Worm (Caenorhabditis elegans) whole organism, L4 larva: ENCODE data around the gene W03B1.9.

Experiments used
- Y75B8A.6 ChIP-seq: fragments of 200-800 bp; sonication (Bioruptor generic); IDR thresholded peaks from 2 replicates; pipeline ENCODE4 v1.3.6; 2022; ENCODE audit warnings: missing genetic modification reagents, missing genetic modification characterization, missing compliant biosample characterization
- dpl-1 ChIP-seq: fragments of 150-350 bp; optimal IDR thresholded peaks from 2 replicates; lab custom pipeline; 2014; ENCODE audit warnings: missing biosample characterization, missing genetic modification reagents, missing genetic modification characterization
- hif-1 ChIP-seq, 2 experiments: sonication (generic microtip); optimal IDR thresholded peaks; 2 replicates each; lab custom pipeline; 2016 to 2017; ENCODE audit warnings: missing compliant biosample characterization in 2 of 2, missing genetic modification characterization in 2 of 2, missing genetic modification reagents in 2 of 2, missing genotype in 2 of 2, mild to moderate bottlenecking in 1 of 2
- mdl-1 ChIP-seq, 2 experiments: fragments of 150-350 bp in 1 of 2; sonication (generic microtip) in 1 of 2; optimal IDR thresholded peaks; 2 replicates each; lab custom pipeline; 2014 to 2017; ENCODE audit warnings: missing biosample characterization in 2 of 2, missing genetic modification characterization in 2 of 2
- mxl-3 ChIP-seq: fragments of 200-800 bp; sonication (Bioruptor generic); optimal IDR thresholded peaks from 2 replicates; lab custom pipeline; 2018; ENCODE audit warnings: mild to moderate bottlenecking, missing genetic modification characterization, missing compliant biosample characterization
- skn-1 ChIP-seq: fragments of 150-350 bp; optimal IDR thresholded peaks from 2 replicates; lab custom pipeline; 2014; ENCODE audit warnings: missing biosample characterization, missing genetic modification characterization
- unc-39 ChIP-seq: sonication (generic microtip); optimal IDR thresholded peaks from 2 replicates; lab custom pipeline; 2017; ENCODE audit warnings: missing biosample characterization, missing genetic modification characterization
- zag-1 ChIP-seq: fragments of 150-350 bp; optimal IDR thresholded peaks from 2 replicates; lab custom pipeline; 2014; ENCODE audit warnings: missing biosample characterization, missing genetic modification characterization

- TF ChIP-seq zag-1 (tag; lab: Kevin White, UChicago), result no peak
- no peak for TF ChIP-seq Y75B8A.6
- TF ChIP-seq hif-1 (tag; optimal IDR thresholded peaks at IDR 0.05; lab: Kevin White, UChicago), result no peak
- TF ChIP-seq dpl-1, result no peak
- TF ChIP-seq skn-1 (tag; lab: Kevin White, UChicago), result no peak
- no peak for TF ChIP-seq unc-39 (tag; lab: Kevin White, UChicago)
- TF ChIP-seq mxl-3 (GFP tag; lab: Kevin White, UChicago), result peak; percentile 29
- TF ChIP-seq mdl-1 (tag; optimal IDR thresholded peaks at IDR 0.05; lab: Kevin White, UChicago), result no peak
Measured at ce11 chrIV:4399418-4400136, 42.8 kb upstream of the W03B1.9 start.
